Worm (Caenorhabditis elegans) whole organism, young adult: ENCODE measurements around the gene clec-19.

ENCODE experiments used
- B0019.2 ChIP-seq: fragments of 200-800 bp; sonication (Bioruptor generic); conservative IDR thresholded peaks from 2 replicates; pipeline ENCODE4 v1.3.6; 2022; ENCODE audit warnings: missing genetic modification reagents, missing genetic modification characterization, missing compliant biosample characterization
- B0035.1 ChIP-seq: sonication (generic microtip); optimal IDR thresholded peaks from 2 replicates; lab custom pipeline; 2016; ENCODE audit warnings: missing genetic modification characterization, mild to moderate bottlenecking, missing compliant biosample characterization, missing genotype, missing genetic modification reagents
- B0261.1 ChIP-seq: sonication (generic microtip); optimal IDR thresholded peaks from 2 replicates; lab custom pipeline; 2016; ENCODE audit warnings: mild to moderate bottlenecking, missing genetic modification characterization, moderate library complexity, missing compliant biosample characterization
- D2030.7 ChIP-seq: fragments of 200-800 bp; sonication (Bioruptor generic); IDR thresholded peaks from 2 replicates; pipeline ENCODE4 v1.3.6; 2022; ENCODE audit warnings: missing genetic modification reagents, missing genetic modification characterization, missing compliant biosample characterization
- F23B12.7 ChIP-seq: sonication (generic microtip); optimal IDR thresholded peaks from 2 replicates; lab custom pipeline; 2017; ENCODE audit warnings: missing genetic modification characterization, mild to moderate bottlenecking, missing compliant biosample characterization, antibody characterized with exemption, moderate library complexity; ENCODE audit not compliant: insufficient read depth
- F57C9.4 ChIP-seq: sonication (generic microtip); optimal IDR thresholded peaks from 2 replicates; lab custom pipeline; 2017; ENCODE audit warnings: mild to moderate bottlenecking, missing genetic modification characterization, missing compliant biosample characterization
- K11D2.4 ChIP-seq: fragments of 200-800 bp; sonication (Bioruptor generic); IDR thresholded peaks from 2 replicates; pipeline ENCODE4 v1.3.6; 2022; ENCODE audit warnings: missing genetic modification reagents, missing genetic modification characterization, missing compliant biosample characterization
- Y79H2A.3 ChIP-seq: fragments of 200-800 bp; sonication (Bioruptor generic); conservative IDR thresholded peaks from 2 replicates; pipeline ENCODE4 v1.3.6; 2022; ENCODE audit warnings: missing genetic modification reagents, missing genetic modification characterization, missing compliant biosample characterization
- ZK185.1 ChIP-seq: sonication (generic microtip); optimal IDR thresholded peaks from 2 replicates; lab custom pipeline; 2016; ENCODE audit warnings: mild to moderate bottlenecking, missing genetic modification characterization, missing compliant biosample characterization; ENCODE audit not compliant: poor library complexity, severe bottlenecking
- akir-1 ChIP-seq: fragments of 200-800 bp; sonication (Bioruptor generic); optimal IDR thresholded peaks from 2 replicates; lab custom pipeline; 2018; ENCODE audit warnings: mild to moderate bottlenecking, missing genetic modification characterization, moderate library complexity, missing compliant biosample characterization
- aptf-2 ChIP-seq: fragments of 200-800 bp; sonication (Bioruptor generic); conservative IDR thresholded peaks from 2 replicates; pipeline ENCODE4 v1.3.6; 2022; ENCODE audit warnings: missing genetic modification reagents, missing genetic modification characterization, missing compliant biosample characterization
- atf-7 ChIP-seq: sonication (generic microtip); optimal IDR thresholded peaks from 2 replicates; lab custom pipeline; 2017; ENCODE audit warnings: mild to moderate bottlenecking, missing genetic modification characterization, missing compliant biosample characterization
- attf-5 ChIP-seq: fragments of 200-800 bp; sonication (Bioruptor generic); optimal IDR thresholded peaks from 2 replicates; lab custom pipeline; 2018; ENCODE audit warnings: mild to moderate bottlenecking, missing genetic modification characterization, missing compliant biosample characterization
- ccch-3 ChIP-seq: fragments of 200-800 bp; sonication (Bioruptor generic); optimal IDR thresholded peaks from 2 replicates; lab custom pipeline; 2018; ENCODE audit warnings: mild to moderate bottlenecking, missing genetic modification characterization, missing compliant biosample characterization
- ceh-27 ChIP-seq: fragments of 200-800 bp; sonication (Bioruptor generic); optimal IDR thresholded peaks from 2 replicates; lab custom pipeline; 2018; ENCODE audit warnings: mild to moderate bottlenecking, missing genetic modification characterization, moderate library complexity, missing compliant biosample characterization
- chd-7 ChIP-seq: sonication (generic microtip); optimal IDR thresholded peaks from 2 replicates; lab custom pipeline; 2016; ENCODE audit warnings: mild to moderate bottlenecking, missing genetic modification characterization, moderate library complexity, missing compliant biosample characterization
- die-1 ChIP-seq: sonication (generic microtip); optimal IDR thresholded peaks from 2 replicates; lab custom pipeline; 2016; ENCODE audit warnings: missing genotype, mild to moderate bottlenecking, missing genetic modification characterization, missing compliant biosample characterization
- dpl-1 ChIP-seq: fragments of 150-350 bp; optimal IDR thresholded peaks from 2 replicates; lab custom pipeline; 2014; ENCODE audit warnings: missing biosample characterization, missing genetic modification reagents, missing genetic modification characterization
- egl-18 ChIP-seq: fragments of 200-800 bp; sonication (Bioruptor generic); IDR thresholded peaks from 2 replicates; pipeline ENCODE4 v1.3.6; 2022; ENCODE audit warnings: missing genetic modification reagents, missing genetic modification characterization, missing compliant biosample characterization
- ekl-4 ChIP-seq: fragments of 200-800 bp; sonication (Bioruptor generic); IDR thresholded peaks from 2 replicates; pipeline ENCODE4 v1.3.6; 2022; ENCODE audit warnings: missing genetic modification reagents, missing genetic modification characterization, missing compliant biosample characterization
- gei-17 ChIP-seq: fragments of 200-800 bp; sonication (Bioruptor generic); optimal IDR thresholded peaks from 2 replicates; lab custom pipeline; 2018; ENCODE audit warnings: mild to moderate bottlenecking, missing genetic modification characterization, missing compliant biosample characterization
- let-526 ChIP-seq: fragments of 200-800 bp; sonication (Bioruptor generic); IDR thresholded peaks from 2 replicates; pipeline ENCODE4 v1.3.6; 2022; ENCODE audit warnings: missing genetic modification reagents, missing genetic modification characterization, missing compliant biosample characterization
- lin-40 ChIP-seq: sonication (generic microtip); optimal IDR thresholded peaks from 2 replicates; lab custom pipeline; 2016; ENCODE audit warnings: missing genetic modification characterization, mild to moderate bottlenecking, missing compliant biosample characterization, missing genotype, missing genetic modification reagents
- lsl-1 ChIP-seq: fragments of 200-800 bp; sonication (Bioruptor generic); optimal IDR thresholded peaks from 2 replicates; lab custom pipeline; 2018; ENCODE audit warnings: mild to moderate bottlenecking, missing genetic modification characterization, moderate library complexity, missing compliant biosample characterization
- madf-6 ChIP-seq: fragments of 200-800 bp; sonication (Bioruptor generic); IDR thresholded peaks from 2 replicates; pipeline ENCODE4 v1.3.6; 2022; ENCODE audit warnings: missing genetic modification reagents, missing genetic modification characterization, missing compliant biosample characterization
- mcd-1 ChIP-seq: fragments of 200-800 bp; sonication (Bioruptor generic); IDR thresholded peaks from 2 replicates; pipeline ENCODE4 v1.3.6; 2022; ENCODE audit warnings: missing genetic modification reagents, missing genetic modification characterization, missing compliant biosample characterization
- mes-4 ChIP-seq: sonication (generic microtip); optimal IDR thresholded peaks from 2 replicates; lab custom pipeline; 2016; ENCODE audit warnings: missing genotype, missing genetic modification characterization, missing compliant biosample characterization
- nfya-2 ChIP-seq: fragments of 200-800 bp; sonication (Bioruptor generic); IDR thresholded peaks from 2 replicates; pipeline ENCODE4 v1.3.6; 2022; ENCODE audit warnings: missing genetic modification reagents, missing genetic modification characterization, missing compliant biosample characterization
- nhr-27 ChIP-seq: fragments of 200-800 bp; sonication (Bioruptor generic); optimal IDR thresholded peaks from 2 replicates; lab custom pipeline; 2018; ENCODE audit warnings: mild to moderate bottlenecking, missing genetic modification characterization, moderate library complexity, missing compliant biosample characterization
- nhr-80 ChIP-seq: sonication (generic microtip); optimal IDR thresholded peaks from 2 replicates; lab custom pipeline; 2016; ENCODE audit warnings: missing genetic modification characterization, missing compliant biosample characterization
- sdz-38 ChIP-seq: sonication (generic microtip); optimal IDR thresholded peaks from 2 replicates; lab custom pipeline; 2016; ENCODE audit warnings: missing genotype, missing genetic modification characterization, missing compliant biosample characterization
- snpc-3.4 ChIP-seq: sonication (generic microtip); optimal IDR thresholded peaks from 2 replicates; lab custom pipeline; 2017; ENCODE audit warnings: missing genetic modification characterization, mild to moderate bottlenecking, missing compliant biosample characterization, antibody characterized with exemption, moderate library complexity, missing genotype, missing genetic modification reagents
- unc-130 ChIP-seq: sonication (generic microtip); optimal IDR thresholded peaks from 2 replicates; lab custom pipeline; 2016; ENCODE audit warnings: missing genetic modification reagents, missing genetic modification characterization, missing compliant biosample characterization
- zfh-2 ChIP-seq: fragments of 200-800 bp; sonication (Bioruptor generic); conservative IDR thresholded peaks from 2 replicates; pipeline ENCODE4 v1.3.6; 2022; ENCODE audit warnings: missing genetic modification reagents, missing genetic modification characterization, missing compliant biosample characterization
- ztf-26 ChIP-seq: sonication (generic microtip); optimal IDR thresholded peaks from 2 replicates; lab custom pipeline; 2017; ENCODE audit warnings: missing genetic modification characterization, missing compliant biosample characterization

The clec-19 gene

ce11 chrII:1782474-1782873, 38.2 kb downstream of the clec-19 start, which contains the start of gene math-4:
TSS of gene math-4 (minus strand) at chrII:1782574.
- TF ChIP-seq D2030.7 (GFP tag; lab: Robert Waterston, UW) (no peak), chd-7 (tag; lab: Kevin White, UChicago) (no peak), snpc-3.4 (tag; lab: Kevin White, UChicago) (no peak), madf-6 (no peak), egl-18 (GFP tag; lab: Robert Waterston, UW) (no peak), mcd-1 (GFP tag; lab: Robert Waterston, UW) (no peak), sdz-38 (tag; lab: Kevin White, UChicago) (no peak), dpl-1 (GFP tag; lab: Kevin White, UChicago) (no peak), mes-4 (tag; lab: Kevin White, UChicago) (no peak), attf-5 (GFP tag; lab: Kevin White, UChicago) (no peak), ceh-27 (GFP tag; lab: Kevin White, UChicago) (no peak), K11D2.4 (no peak), ztf-26 (tag; lab: Kevin White, UChicago) (no peak), atf-7 (tag; lab: Kevin White, UChicago) (no peak), ccch-3 (no peak), B0261.1 (tag; lab: Kevin White, UChicago) (no peak), nhr-27 (tag; lab: Kevin White, UChicago) (no peak), aptf-2 (GFP tag; lab: Robert Waterston, UW) (no peak), nhr-80 (tag; lab: Kevin White, UChicago) (no peak)

DNA sequence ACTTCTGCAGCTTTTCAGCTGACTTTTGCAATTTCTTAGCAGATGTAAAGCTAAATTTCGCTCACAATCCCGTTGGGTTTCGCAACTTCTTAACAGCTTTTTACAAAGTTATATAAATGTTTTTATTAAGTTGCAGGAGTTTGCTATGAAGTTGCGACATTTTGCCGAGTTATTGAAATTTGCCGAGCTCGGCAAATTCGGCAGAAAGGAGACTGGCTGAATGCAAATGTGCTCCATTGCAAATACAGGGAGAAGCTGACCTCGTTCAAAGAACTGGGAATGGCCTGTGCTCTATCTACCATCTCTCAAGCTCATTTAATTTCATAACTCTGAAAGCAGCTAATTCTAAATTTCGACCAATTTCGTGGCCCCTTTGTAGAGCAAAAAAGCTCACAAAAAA, 40.5 kb downstream of the clec-19 start, which contains the start of gene C08F1.11:
TSS of gene C08F1.11 (minus strand) at position 101 of the 400 bp plus-strand sequence.
- TF ChIP-seq ekl-4 (GFP tag; lab: Robert Waterston, UW) (no peak), nfya-2 (GFP tag; lab: Robert Waterston, UW) (no peak), B0035.1 (tag; lab: Kevin White, UChicago) (no peak), die-1 (tag; lab: Kevin White, UChicago) (no peak), ceh-27 (GFP tag; lab: Kevin White, UChicago) (no peak), gei-17 (no peak), akir-1 (GFP tag; lab: Kevin White, UChicago) (no peak), dpl-1 (GFP tag; lab: Kevin White, UChicago) (no peak), lin-40 (tag; lab: Kevin White, UChicago) (no peak), lsl-1 (no peak), zfh-2 (GFP tag; lab: Robert Waterston, UW) (no peak)
- TF ChIP-seq, all 124 proteins: peak for 0

ce11 chrII:1786209-1786608, 41.9 kb downstream of the clec-19 start, which contains the start of gene C08F1.10:
TSS of gene C08F1.10 (minus strand) at chrII:1786309.
- no peak for TF ChIP-seq let-526 (GFP tag; lab: Robert Waterston, UW)
- no peak for TF ChIP-seq F57C9.4
- no peak for TF ChIP-seq atf-7 (tag; lab: Kevin White, UChicago)
- TF ChIP-seq F23B12.7 (tag; lab: Kevin White, UChicago), result no peak
- no peak for TF ChIP-seq B0019.2 (GFP tag; lab: Robert Waterston, UW)
- no peak for TF ChIP-seq ZK185.1
- no peak for TF ChIP-seq Y79H2A.3
- TF ChIP-seq ccch-3, result no peak
- no peak for TF ChIP-seq unc-130 (GFP tag; lab: Kevin White, UChicago)
